Worm (Caenorhabditis elegans): ENCODE measurements around the gene talp-3.

Gene talp-3

ce11 chrIV:14637413-14637812 lies 15.8 kb downstream of the talp-3 start, which contains the start of gene srlf-27:
Gene srlf-27, plus strand, starts transcription at chrIV:14637713.
- TF ChIP-seq sma-3 (GFP tag; optimal IDR thresholded peaks at IDR 0.05) (no peak), elt-3 (tag; optimal IDR thresholded peaks at IDR 0.05) (no peak), elt-1 (tag; optimal IDR thresholded peaks at IDR 0.05) (no peak), nhr-6 (tag; optimal IDR thresholded peaks at IDR 0.05) (no peak), blmp-1 (tag; optimal IDR thresholded peaks at IDR 0.05; ENCODE audit: insufficient read depth) (no peak), mdl-1 (tag; optimal IDR thresholded peaks at IDR 0.05) (no peak), nhr-237 (tag; optimal IDR thresholded peaks at IDR 0.05) (no peak), unc-62 (GFP tag; optimal IDR thresholded peaks at IDR 0.05) (no peak), fos-1 (tag; optimal IDR thresholded peaks at IDR 0.05) (no peak), lin-11 (tag; optimal IDR thresholded peaks at IDR 0.05) (no peak), ama-1 (optimal IDR thresholded peaks at IDR 0.05) (no peak), ceh-16 (tag; optimal IDR thresholded peaks at IDR 0.05) (no peak)

ce11 chrIV:14634826-14635225 lies 18.4 kb downstream of the talp-3 start, which contains the start of gene ule-2:
Gene ule-2, plus strand, starts transcription at chrIV:14635126.
- TF ChIP-seq mdl-1 (tag; optimal IDR thresholded peaks at IDR 0.05) = no peak
- TF ChIP-seq sma-9 (GFP tag; optimal IDR thresholded peaks at IDR 0.05) = no peak
- TF ChIP-seq sma-9 (tag; optimal IDR thresholded peaks at IDR 0.05) = no peak
- TF ChIP-seq nhr-25 (tag; optimal IDR thresholded peaks at IDR 0.05) = no peak
- TF ChIP-seq R02D3.7 (tag; optimal IDR thresholded peaks at IDR 0.05) = no peak
- TF ChIP-seq ceh-82 (tag; optimal IDR thresholded peaks at IDR 0.05) = no peak

- no peak for TF ChIP-seq mab-5 (tag; optimal IDR thresholded peaks at IDR 0.05)
Measured at ce11 chrIV:14632799-14633198, 20.4 kb downstream of the talp-3 start, which contains the start of gene irld-4. Gene irld-4, plus strand, starts transcription at chrIV:14633099.

- TF ChIP-seq lin-39 (tag; optimal IDR thresholded peaks at IDR 0.05) (no peak), ztf-11 (tag; optimal IDR thresholded peaks at IDR 0.05) (no peak), nhr-21 (tag; optimal IDR thresholded peaks at IDR 0.05) (no peak), ceh-82 (tag; optimal IDR thresholded peaks at IDR 0.05) (no peak), blmp-1 (tag; optimal IDR thresholded peaks at IDR 0.05; ENCODE audit: insufficient read depth) (no peak), unc-62 (GFP tag; optimal IDR thresholded peaks at IDR 0.05) (no peak), elt-1 (tag; optimal IDR thresholded peaks at IDR 0.05) (no peak), mab-5 (tag; optimal IDR thresholded peaks at IDR 0.05) (no peak), snpc-4 (tag; optimal IDR thresholded peaks at IDR 0.05) (no peak), sma-3 (GFP tag; optimal IDR thresholded peaks at IDR 0.05) (no peak), nhr-10 (tag; optimal IDR thresholded peaks at IDR 0.05) (no peak), sma-9 (GFP tag; optimal IDR thresholded peaks at IDR 0.05) (no peak), sma-9 (tag; optimal IDR thresholded peaks at IDR 0.05) (no peak), lsy-2 (tag; optimal IDR thresholded peaks at IDR 0.05) (no peak), ztf-4 (tag; optimal IDR thresholded peaks at IDR 0.05) (no peak)
Measured at ce11 chrIV:14631726-14632125, 21.5 kb downstream of the talp-3 start.

ce11 chrIV:14622109-14622508 lies 31.1 kb downstream of the talp-3 start:
- TF ChIP-seq ama-1 (optimal IDR thresholded peaks at IDR 0.05) = peak; percentile 33
- peak; percentile 23 for TF ChIP-seq Y55F3AM.14 (GFP tag; optimal IDR thresholded peaks at IDR 0.05)
- TF ChIP-seq F13H6.1 (tag; optimal IDR thresholded peaks at IDR 0.05) = peak; percentile 34
- peak; percentile 14 for TF ChIP-seq lin-11 (tag; optimal IDR thresholded peaks at IDR 0.05)
- no peak for TF ChIP-seq lin-13 (GFP tag; optimal IDR thresholded peaks at IDR 0.05)
- TF ChIP-seq nhr-6 (tag; optimal IDR thresholded peaks at IDR 0.05) = peak; percentile 52
- TF ChIP-seq R02D3.7 (tag; optimal IDR thresholded peaks at IDR 0.05) = no peak
- TF ChIP-seq nhr-129 (tag; optimal IDR thresholded peaks at IDR 0.05) = peak; percentile 57
- peak; percentile 29 for TF ChIP-seq sma-9 (GFP tag; optimal IDR thresholded peaks at IDR 0.05)
- no peak for TF ChIP-seq sma-9 (tag; optimal IDR thresholded peaks at IDR 0.05)
- no peak for TF ChIP-seq ztf-11 (tag; optimal IDR thresholded peaks at IDR 0.05)
- no peak for TF ChIP-seq nhr-12 (tag; optimal IDR thresholded peaks at IDR 0.05)
- peak in 1 of 2 experiments; percentile 21 for TF ChIP-seq lsy-2 (tag; optimal IDR thresholded peaks at IDR 0.05)
- no peak for TF ChIP-seq nhr-23 (tag; optimal IDR thresholded peaks at IDR 0.05)

ce11 chrIV:14621117-14621516 lies 32.1 kb downstream of the talp-3 start:
- TF ChIP-seq nhr-21 (tag; optimal IDR thresholded peaks at IDR 0.05) (peak; percentile 10), alr-1 (tag; optimal IDR thresholded peaks at IDR 0.05) (no peak)

Data from whole organism, L2 larva.